Worm (Caenorhabditis elegans): ENCODE measurements around the gene mut-7.
A peak's percentile ranks its signal among the peaks of the same experiment; 100 is the strongest.

mut-7 gene

ce11 chrIII:9558463-9558862 lies 16.3 kb upstream of the mut-7 start, which contains the start of gene C48B4.6:
TSS of gene C48B4.6 (minus strand) at chrIII:9558563.
- TF ChIP-seq skn-1 (tag; optimal IDR thresholded peaks at IDR 0.05) = no peak
- TF ChIP-seq lsy-2 (tag; optimal IDR thresholded peaks at IDR 0.05) = no peak
- no peak for TF ChIP-seq peb-1 (tag; optimal IDR thresholded peaks at IDR 0.05)
- no peak for TF ChIP-seq F13H6.1 (tag; optimal IDR thresholded peaks at IDR 0.05)
- no peak for TF ChIP-seq ztf-1 (GFP tag; conservative IDR thresholded peaks at IDR 0.05)
- TF ChIP-seq ztf-11 (tag; optimal IDR thresholded peaks at IDR 0.05) = no peak
- no peak for TF ChIP-seq nhr-23 (tag; optimal IDR thresholded peaks at IDR 0.05)
- no peak for TF ChIP-seq egl-27 (tag; optimal IDR thresholded peaks at IDR 0.05)

- TF ChIP-seq nhr-23 (tag; optimal IDR thresholded peaks at IDR 0.05) (no peak), nhr-77 (tag; optimal IDR thresholded peaks at IDR 0.05) (no peak), lin-13 (GFP tag; optimal IDR thresholded peaks at IDR 0.05) (no peak), ztf-4 (tag; optimal IDR thresholded peaks at IDR 0.05) (no peak), nhr-11 (tag; optimal IDR thresholded peaks at IDR 0.05) (no peak), dmd-4 (tag; optimal IDR thresholded peaks at IDR 0.05) (no peak), elt-1 (tag; optimal IDR thresholded peaks at IDR 0.05) (no peak), nhr-21 (tag; optimal IDR thresholded peaks at IDR 0.05) (no peak), lsy-2 (tag; optimal IDR thresholded peaks at IDR 0.05) (no peak), nhr-12 (tag; optimal IDR thresholded peaks at IDR 0.05) (no peak)
These were observed 14.1 kb upstream of the mut-7 start, which contains the start of gene ZK1098.11 for ce11 chrIII:9556300-9556699. TSS of gene ZK1098.11 (plus strand) at chrIII:9556600.

- TF ChIP-seq ztf-4 (tag; optimal IDR thresholded peaks at IDR 0.05) (peak; percentile 62), nhr-10 (tag; optimal IDR thresholded peaks at IDR 0.05) (no peak), unc-39 (tag; optimal IDR thresholded peaks at IDR 0.05) (no peak), lin-13 (GFP tag; optimal IDR thresholded peaks at IDR 0.05) (peak; percentile 69), C34F6.9 (tag; optimal IDR thresholded peaks at IDR 0.05) (peak; percentile 98), ztf-11 (tag; optimal IDR thresholded peaks at IDR 0.05) (no peak), ama-1 (optimal IDR thresholded peaks at IDR 0.05) (peak; percentile 84), sem-4 (tag; optimal IDR thresholded peaks at IDR 0.05) (peak; percentile 82), nhr-12 (tag; optimal IDR thresholded peaks at IDR 0.05) (no peak), nhr-237 (tag; optimal IDR thresholded peaks at IDR 0.05) (no peak), unc-62 (GFP tag; optimal IDR thresholded peaks at IDR 0.05) (no peak), egl-27 (tag; optimal IDR thresholded peaks at IDR 0.05) (peak; percentile 73), nhr-21 (tag; optimal IDR thresholded peaks at IDR 0.05) (peak; percentile 76), aly-2 (tag; optimal IDR thresholded peaks at IDR 0.05) (no peak), Y55F3AM.14 (GFP tag; optimal IDR thresholded peaks at IDR 0.05) (peak; percentile 2), unc-55 (GFP tag; optimal IDR thresholded peaks at IDR 0.05) (peak; percentile 96), lsy-2 (tag; optimal IDR thresholded peaks at IDR 0.05) (peak; percentile 99 to 100), snpc-4 (tag; optimal IDR thresholded peaks at IDR 0.05) (peak; percentile 83), nhr-77 (tag; optimal IDR thresholded peaks at IDR 0.05) (no peak), ceh-82 (tag; optimal IDR thresholded peaks at IDR 0.05) (peak; percentile 81), elt-1 (tag; optimal IDR thresholded peaks at IDR 0.05) (no peak), fos-1 (tag; optimal IDR thresholded peaks at IDR 0.05) (peak; percentile 21), ZK546.5 (tag; optimal IDR thresholded peaks at IDR 0.05) (peak; percentile 9), mdl-1 (tag; optimal IDR thresholded peaks at IDR 0.05) (peak; percentile 64 to 91), lin-11 (tag; optimal IDR thresholded peaks at IDR 0.05) (peak; percentile 90), nhr-6 (tag; optimal IDR thresholded peaks at IDR 0.05) (peak; percentile 54), gmeb-1 (tag; optimal IDR thresholded peaks at IDR 0.05) (peak; percentile 75), crh-2 (tag; optimal IDR thresholded peaks at IDR 0.05) (peak; percentile 89), nhr-25 (tag; optimal IDR thresholded peaks at IDR 0.05) (peak; percentile 84), skn-1 (tag; optimal IDR thresholded peaks at IDR 0.05) (no peak), sma-9 (GFP tag; optimal IDR thresholded peaks at IDR 0.05) (peak; percentile 78), sma-9 (tag; optimal IDR thresholded peaks at IDR 0.05) (no peak), mab-5 (tag; optimal IDR thresholded peaks at IDR 0.05) (peak; percentile 80), sma-3 (GFP tag; optimal IDR thresholded peaks at IDR 0.05) (peak; percentile 80), F13H6.1 (tag; optimal IDR thresholded peaks at IDR 0.05) (peak; percentile 91), ztf-1 (GFP tag; conservative IDR thresholded peaks at IDR 0.05) (no peak), dmd-4 (tag; optimal IDR thresholded peaks at IDR 0.05) (no peak), alr-1 (tag; optimal IDR thresholded peaks at IDR 0.05) (no peak), nhr-129 (tag; optimal IDR thresholded peaks at IDR 0.05) (peak; percentile 85), ceh-16 (tag; optimal IDR thresholded peaks at IDR 0.05) (no peak), elt-3 (tag; optimal IDR thresholded peaks at IDR 0.05) (no peak), zag-1 (tag; optimal IDR thresholded peaks at IDR 0.05) (peak; percentile 66), mbf-1 (tag; optimal IDR thresholded peaks at IDR 0.05) (no peak), lin-39 (tag; optimal IDR thresholded peaks at IDR 0.05) (no peak)
These were observed 4.0 kb upstream of the mut-7 start, which contains the start of gene unc-16 for ce11 chrIII:9546016-9546659. TSS of gene unc-16 (plus strand) at chrIII:9546258.
